Fruit fly (Drosophila melanogaster) Kc167 (cell line): Measurements from ENCODE around the gene Ctr1B.

Source experiments
- Myc ChIP-seq: fragments of >200 bp; optimal IDR thresholded peaks from 2 replicates; lab custom pipeline; 2017; ENCODE audit warnings: missing external identifiers
- Sin3A ChIP-seq: fragments of >200 bp; optimal IDR thresholded peaks from 2 replicates; lab custom pipeline; 2018; ENCODE audit warnings: missing external identifiers
- h ChIP-seq: fragments of >200 bp; optimal IDR thresholded peaks from 3 replicates; lab custom pipeline; 2018; ENCODE audit warnings: missing external identifiers
- insv ChIP-seq: fragments of >200 bp; optimal IDR thresholded peaks from 3 replicates; lab custom pipeline; 2018; ENCODE audit warnings: missing external identifiers
- psq ChIP-seq: fragments of >200 bp; optimal IDR thresholded peaks from 2 replicates; lab custom pipeline; 2017; ENCODE audit warnings: missing external identifiers
- ttk ChIP-seq: sonication (Bioruptor generic); optimal IDR thresholded peaks from 2 replicates; lab custom pipeline; 2017; ENCODE audit warnings: missing external identifiers

Ctr1B gene

DNA sequence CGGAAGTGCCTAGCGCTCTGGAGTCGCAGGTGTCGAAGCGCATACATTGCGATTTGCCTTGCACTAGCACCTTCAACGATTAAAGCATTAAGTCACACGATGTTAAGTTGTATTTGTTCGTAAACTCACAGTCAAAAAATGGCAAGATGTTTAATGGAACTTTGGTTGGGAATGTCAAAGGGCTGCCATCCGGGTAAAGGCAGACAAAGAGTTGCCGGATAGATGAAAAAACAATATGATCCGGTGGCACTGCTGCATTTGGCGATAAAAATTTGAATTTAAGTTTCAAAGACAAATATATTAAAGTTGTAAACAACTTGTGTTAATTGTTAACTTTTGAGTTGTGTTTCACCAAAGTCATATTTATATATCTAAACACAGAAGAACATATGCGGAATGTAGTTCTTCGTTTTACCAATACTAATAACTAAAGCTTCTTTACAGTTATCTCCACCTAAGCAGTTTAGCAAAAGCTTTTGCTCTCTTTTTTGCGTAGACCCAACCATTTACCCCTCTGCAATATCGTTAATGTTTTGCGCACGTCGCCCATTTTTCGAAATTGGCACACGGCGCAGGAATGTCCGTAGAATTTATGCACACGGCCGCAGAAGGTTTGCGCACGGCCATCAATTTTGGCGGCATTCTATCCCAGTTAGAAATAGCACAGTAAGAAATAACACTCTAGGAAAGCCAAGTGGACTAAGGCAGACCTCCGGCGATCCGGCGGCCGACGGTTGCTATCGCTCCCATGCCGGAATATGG is 887 bp upstream of the Ctr1B start, which contains the start of gene Coq2:
TSS of gene Coq2 (minus strand) at position 200 of the 762 bp plus-strand sequence.
- no peak for TF ChIP-seq Myc
- TF ChIP-seq h (lab: Kevin White, UChicago) = no peak
- no peak for TF ChIP-seq ttk (lab: Kevin White, UChicago)
- TF ChIP-seq insv (lab: Kevin White, UChicago) = no peak
- no peak for TF ChIP-seq psq
- no peak for TF ChIP-seq Sin3A

DNA sequence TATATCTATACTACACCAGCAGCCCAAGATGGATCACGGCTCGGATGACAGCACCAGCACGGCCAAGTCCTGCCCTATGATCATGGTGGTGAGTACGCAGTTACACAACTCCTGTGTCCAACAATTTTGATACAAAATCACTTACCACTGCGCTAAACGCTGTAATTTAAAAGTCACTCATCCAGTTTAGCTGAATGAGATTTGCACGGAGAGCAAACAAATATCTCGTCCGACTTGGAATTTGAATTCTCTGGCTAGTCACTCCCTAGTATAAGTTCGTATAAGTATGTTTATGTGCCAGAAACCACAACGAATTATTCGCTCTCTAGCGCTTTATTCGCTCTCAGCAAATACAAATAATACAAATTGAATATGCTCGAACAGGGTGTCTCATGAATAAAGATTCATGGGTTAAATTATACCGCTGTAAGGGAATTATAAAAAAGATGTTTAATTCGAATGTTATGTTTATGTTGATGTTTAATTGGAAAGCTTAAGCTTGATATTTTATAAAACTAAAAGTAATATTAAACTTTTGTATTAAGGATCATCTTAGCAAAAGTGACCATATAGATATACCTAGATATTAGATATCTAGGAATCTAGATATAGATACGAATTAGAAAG is 410 bp downstream of the Ctr1B start:
- no peak for TF ChIP-seq Myc
- no peak for TF ChIP-seq Sin3A
- no peak for TF ChIP-seq ttk (lab: Kevin White, UChicago)
- TF ChIP-seq insv (lab: Kevin White, UChicago) = no peak
- TF ChIP-seq h (lab: Kevin White, UChicago) = no peak

DNA sequence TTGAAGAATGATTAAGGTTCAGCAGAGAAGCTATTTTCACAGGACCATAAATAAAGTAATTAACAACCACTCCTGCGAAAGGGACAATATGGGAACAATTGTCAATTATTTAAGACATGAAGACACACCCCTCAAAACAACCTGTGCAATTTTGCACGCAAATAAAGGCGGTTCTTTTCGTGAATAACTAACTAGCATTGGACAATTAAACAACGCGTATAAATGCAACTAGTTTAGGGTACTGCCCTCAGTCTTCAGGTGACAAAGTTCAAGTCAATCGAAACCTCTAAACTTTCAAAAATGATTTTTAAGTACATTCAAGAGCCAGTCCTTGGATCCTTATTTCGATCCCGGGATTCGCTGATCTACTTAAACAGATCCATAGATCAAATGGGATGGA is 4.0 kb downstream of the Ctr1B start, which contains the start of gene Or85a:
TSS of gene Or85a (plus strand) at position 301 of the 400 bp plus-strand sequence.
- no peak for TF ChIP-seq Sin3A
- no peak for TF ChIP-seq h (lab: Kevin White, UChicago)
- no peak for TF ChIP-seq ttk (lab: Kevin White, UChicago)
- TF ChIP-seq Myc = no peak
- TF ChIP-seq psq = no peak

DNA sequence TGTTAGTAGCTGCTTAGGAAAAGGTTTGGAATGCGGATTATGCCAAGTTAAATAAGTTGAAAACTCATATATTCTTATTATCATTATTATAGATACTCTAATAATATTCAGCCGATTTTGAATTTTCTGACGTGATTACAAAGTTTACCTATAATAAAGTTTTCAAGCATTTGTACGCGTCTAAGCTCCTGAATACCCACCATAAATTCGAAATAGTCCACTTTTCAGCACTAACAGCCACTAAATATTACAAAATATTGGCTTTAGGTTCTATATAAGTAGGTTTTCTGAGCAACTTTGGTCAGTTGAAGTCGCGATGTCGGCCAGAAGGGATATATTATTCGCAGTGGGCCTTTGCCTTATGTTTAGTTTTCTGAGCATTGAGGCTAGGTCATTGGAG is 6.6 kb downstream of the Ctr1B start, which contains the start of gene CG7443:
TSS of gene CG7443 (plus strand) at position 301 of the 400 bp plus-strand sequence.
- TF ChIP-seq ttk (lab: Kevin White, UChicago) (no peak), Myc (no peak), Sin3A (no peak), insv (lab: Kevin White, UChicago) (no peak), h (lab: Kevin White, UChicago) (no peak), psq (no peak)

DNA sequence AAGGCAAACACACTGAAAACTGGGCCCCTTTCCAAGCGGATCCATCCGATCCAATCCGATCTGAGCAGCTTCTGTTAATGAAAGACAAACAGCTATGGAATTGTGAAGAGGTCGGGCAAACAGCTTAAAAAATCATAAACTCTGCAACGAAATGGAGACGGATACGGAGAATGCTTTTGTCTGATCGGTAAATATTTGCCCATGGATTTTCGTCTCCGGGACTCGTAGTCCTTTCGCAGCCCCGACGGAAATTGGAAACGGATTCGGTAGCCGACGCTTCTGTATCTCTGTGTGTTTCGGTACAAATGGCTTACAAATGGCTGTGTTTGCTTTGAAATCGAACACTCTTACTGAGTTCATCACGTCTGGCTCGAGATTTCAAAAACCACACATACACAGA is 9.5 kb downstream of the Ctr1B start:
- TF ChIP-seq Myc (no peak), psq (no peak), insv (lab: Kevin White, UChicago) (no peak)

- TF ChIP-seq h (lab: Kevin White, UChicago) = no peak
- TF ChIP-seq ttk (lab: Kevin White, UChicago) = no peak
- TF ChIP-seq Myc = no peak
- no peak for TF ChIP-seq Sin3A
- TF ChIP-seq insv (lab: Kevin White, UChicago) = no peak
- TF ChIP-seq psq = no peak
These were observed 10.8 kb downstream of the Ctr1B start for dm6 chr3R:8327967-8328789.

DNA sequence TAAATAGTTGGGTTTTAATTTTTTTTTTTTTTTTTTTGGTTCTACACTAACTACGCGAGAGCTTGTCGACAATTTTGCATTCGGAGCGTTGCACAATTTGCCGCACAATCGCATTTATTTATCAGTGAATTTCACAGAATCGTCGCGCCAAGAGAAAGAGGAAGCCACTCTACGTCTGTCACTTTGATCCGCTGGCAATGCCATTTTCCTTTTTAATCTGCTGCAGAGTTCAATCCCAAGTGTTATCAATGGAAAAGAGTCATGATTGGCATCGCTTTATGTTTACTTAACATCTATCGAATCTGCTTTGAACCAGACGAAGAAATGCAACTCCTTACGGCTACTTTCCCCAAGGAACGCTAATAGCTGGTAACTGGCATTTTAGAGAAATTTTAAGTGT is 12.2 kb downstream of the Ctr1B start:
- TF ChIP-seq ttk (lab: Kevin White, UChicago) = no peak
- TF ChIP-seq h (lab: Kevin White, UChicago) = no peak
- no peak for TF ChIP-seq Sin3A
- no peak for TF ChIP-seq Myc

dm6 chr3R:8333768-8334470 is 16.5 kb downstream of the Ctr1B start, which contains the start of gene Poxm:
TSS of gene Poxm (minus strand) at chr3R:8333792.
- TF ChIP-seq ttk (lab: Kevin White, UChicago) (no peak), psq (no peak), insv (lab: Kevin White, UChicago) (no peak), h (lab: Kevin White, UChicago) (no peak), Sin3A (no peak)

DNA sequence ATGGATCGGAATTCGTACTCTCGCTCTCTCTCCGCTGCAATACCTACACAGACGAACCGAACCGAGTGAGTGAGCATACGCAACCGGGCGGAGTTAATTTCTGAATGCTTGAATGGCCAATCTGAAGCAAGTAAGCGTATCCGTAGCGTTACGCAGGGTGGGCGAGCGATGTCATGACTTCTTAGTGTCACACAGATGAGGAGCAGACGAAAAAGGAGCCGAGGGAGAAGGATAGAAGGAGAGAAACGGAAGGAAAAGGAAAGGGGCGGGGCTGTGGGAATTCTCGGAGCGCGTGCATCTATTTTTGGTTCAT is 17.0 kb downstream of the Ctr1B start:
- no peak for TF ChIP-seq insv (lab: Kevin White, UChicago)
- no peak for TF ChIP-seq ttk (lab: Kevin White, UChicago)
- TF ChIP-seq h (lab: Kevin White, UChicago) = no peak
- no peak for TF ChIP-seq Sin3A
- TF ChIP-seq psq = no peak
- no peak for TF ChIP-seq Myc

DNA sequence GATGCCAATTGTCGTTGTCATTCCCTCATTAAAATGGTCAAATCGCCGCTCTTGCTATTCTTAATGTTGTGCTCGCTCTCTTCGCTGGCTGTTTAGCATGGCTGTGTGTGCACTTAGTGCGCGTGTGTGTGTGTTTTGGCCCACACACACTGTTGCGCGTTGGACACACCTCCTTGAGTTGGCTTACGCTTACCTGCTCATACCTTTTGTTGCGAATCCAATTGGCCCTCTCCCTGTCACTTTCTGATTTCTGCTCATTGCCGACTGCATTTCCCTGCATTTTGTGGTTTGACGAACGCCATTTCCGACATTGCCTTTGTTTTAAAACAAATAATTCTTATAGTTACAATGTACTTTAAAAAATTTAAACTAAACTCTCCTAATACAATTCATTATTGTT is 17.6 kb downstream of the Ctr1B start:
- TF ChIP-seq h (lab: Kevin White, UChicago) = no peak

dm6 chr3R:8336012-8336567 is 18.7 kb downstream of the Ctr1B start:
- no peak for TF ChIP-seq h (lab: Kevin White, UChicago)

DNA sequence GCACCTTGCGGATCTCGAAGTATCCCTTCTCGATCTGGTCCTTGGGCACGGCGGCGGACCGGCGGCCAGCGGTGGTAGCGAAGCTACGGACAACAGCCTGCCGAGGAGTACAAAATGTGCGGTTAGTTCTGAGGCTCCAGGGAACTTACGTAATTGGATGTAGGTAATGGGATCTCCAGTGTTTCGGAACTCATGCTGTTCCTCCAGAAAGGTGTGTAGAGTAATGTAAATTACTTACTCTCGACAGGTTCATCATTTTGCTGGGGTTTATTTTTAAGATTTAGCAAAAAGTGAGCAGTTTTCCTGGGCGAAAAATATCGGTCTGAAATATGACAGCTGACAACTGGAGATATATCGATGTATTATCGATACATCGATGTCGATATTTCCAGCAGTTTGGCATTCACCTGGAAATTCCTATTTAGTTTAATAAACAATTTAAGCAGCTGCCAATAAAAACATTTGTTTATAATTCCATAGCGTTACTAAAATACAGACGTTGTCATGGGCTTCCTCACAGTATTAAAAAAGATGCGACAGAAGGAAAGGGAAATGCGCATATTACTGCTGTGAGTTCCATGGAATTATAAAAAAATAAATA is 23.4 kb downstream of the Ctr1B start, which contains the start of the genes COX7A and Arl2:
TSS of gene COX7A (minus strand) at position 369 of the 601 bp plus-strand sequence.
TSS of gene Arl2 (plus strand) at position 426 of the 601 bp plus-strand sequence.
- TF ChIP-seq h (lab: Kevin White, UChicago) (no peak), ttk (lab: Kevin White, UChicago) (no peak), Sin3A (no peak), psq (no peak), insv (lab: Kevin White, UChicago) (no peak), Myc (no peak)
